Worm (Caenorhabditis elegans) whole organism, young adult: ENCODE data around the gene ttr-57.

ENCODE experiments used
- F57A8.1 ChIP-seq: fragments of 200-800 bp; sonication (Bioruptor generic); optimal IDR thresholded peaks from 2 replicates; lab custom pipeline; 2018; ENCODE audit warnings: mild to moderate bottlenecking, missing genetic modification characterization, moderate library complexity, missing compliant biosample characterization
- ceh-100 ChIP-seq: fragments of 200-800 bp; sonication (Bioruptor generic); IDR thresholded peaks from 2 replicates; pipeline ENCODE4 v1.3.6; 2022; ENCODE audit warnings: missing genetic modification reagents, missing genetic modification characterization, missing compliant biosample characterization
- lag-1 ChIP-seq: fragments of 200-800 bp; sonication (Bioruptor generic); IDR thresholded peaks from 2 replicates; pipeline ENCODE4 v1.3.6; 2022; ENCODE audit warnings: missing genetic modification reagents, missing genetic modification characterization, missing compliant biosample characterization
- lin-35 ChIP-seq, 3 experiments: fragments of 150-350 bp in 2 of 3; sonication (generic microtip) in 1 of 3; optimal IDR thresholded peaks; 2 replicates each; lab custom pipeline; 2014 to 2018; ENCODE audit warnings: missing biosample characterization in 3 of 3, missing genetic modification characterization in 3 of 3, missing genetic modification reagents in 3 of 3
- mes-4 ChIP-seq: sonication (generic microtip); optimal IDR thresholded peaks from 2 replicates; lab custom pipeline; 2016; ENCODE audit warnings: missing genotype, missing genetic modification characterization, missing compliant biosample characterization

DNA sequence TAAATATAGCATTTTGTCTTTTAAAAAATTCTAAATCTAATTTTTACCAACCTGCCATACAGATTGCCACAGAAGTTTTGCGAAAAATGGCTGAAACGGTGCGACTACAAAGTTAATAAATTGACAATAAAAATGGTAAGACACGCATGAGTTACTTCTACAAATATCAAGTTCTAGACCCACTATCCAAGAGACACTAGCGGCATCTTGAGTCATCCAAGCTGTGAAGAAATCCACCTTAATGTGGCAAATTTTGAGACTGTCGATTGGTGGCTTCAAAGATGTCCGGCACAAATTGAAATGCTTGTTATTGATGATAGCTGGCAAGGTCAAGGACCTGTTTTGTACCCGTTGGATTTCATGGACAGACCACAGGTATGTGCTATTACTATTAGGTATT is 29.4 kb downstream of the ttr-57 start, which contains the start of gene F46B3.16:
- no peak for TF ChIP-seq lin-35 (GFP tag; optimal IDR thresholded peaks at IDR 0.05; lab: Kevin White, UChicago)
- no peak for TF ChIP-seq lag-1 (GFP tag; lab: Robert Waterston, UW)
- TF ChIP-seq F57A8.1 = no peak
- no peak for TF ChIP-seq ceh-100 (GFP tag; lab: Robert Waterston, UW)
- TF ChIP-seq mes-4 (tag; lab: Kevin White, UChicago) = no peak
